Worm (Caenorhabditis elegans): ENCODE measurements around the gene srh-244.
"Not testable (repeated sequence)": the region's sequence is repeated elsewhere in the genome, so short reads cannot be mapped to it uniquely, and the experiment has no call there.

srh-244 gene

ce11 chrV:7343522-7343921, at the start of gene srh-244:
TSS of gene srh-244 (plus strand) at chrV:7343822.
- TF ChIP-seq T22C8.4 (GFP tag; IDR thresholded peaks at IDR 0.05) (no peak), ztf-29 (GFP tag; IDR thresholded peaks at IDR 0.05) (no peak), cog-1 (tag; optimal IDR thresholded peaks at IDR 0.05) (no peak), ref-1 (GFP tag; conservative IDR thresholded peaks at IDR 0.05) (no peak), ztf-23 (GFP tag; IDR thresholded peaks at IDR 0.05) (no peak), med-1 (GFP tag; optimal IDR thresholded peaks at IDR 0.05; ENCODE audit: insufficient read depth) (no peak), tab-1 (GFP tag; IDR thresholded peaks at IDR 0.05) (no peak), klf-2 (GFP tag; conservative IDR thresholded peaks at IDR 0.05) (no peak), flt-1 (GFP tag; IDR thresholded peaks at IDR 0.05) (no peak)

ce11 chrV:7295270-7295669, 48.4 kb upstream of the srh-244 start, which contains the start of gene F07G11.4:
TSS of gene F07G11.4 (minus strand) at chrV:7295370.
- no peak for TF ChIP-seq ztf-23 (GFP tag; IDR thresholded peaks at IDR 0.05)
- TF ChIP-seq cog-1 (tag; optimal IDR thresholded peaks at IDR 0.05), result no peak

- TF ChIP-seq tab-1 (GFP tag; IDR thresholded peaks at IDR 0.05) (no peak), flt-1 (GFP tag; IDR thresholded peaks at IDR 0.05) (no peak), klf-2 (GFP tag; conservative IDR thresholded peaks at IDR 0.05) (no peak), ztf-29 (GFP tag; IDR thresholded peaks at IDR 0.05) (no peak), T22C8.4 (GFP tag; IDR thresholded peaks at IDR 0.05) (no peak), med-1 (GFP tag; optimal IDR thresholded peaks at IDR 0.05; ENCODE audit: insufficient read depth) (no peak), ref-1 (GFP tag; conservative IDR thresholded peaks at IDR 0.05) (no peak), ztf-23 (GFP tag; IDR thresholded peaks at IDR 0.05) (no peak), cog-1 (tag; optimal IDR thresholded peaks at IDR 0.05) (no peak)
Observed at ce11 chrV:7297263-7297662, 46.4 kb upstream of the srh-244 start, which contains the start of gene srj-32. TSS of gene srj-32 (minus strand) at chrV:7297363.

ce11 chrV:7298463-7298862, 45.2 kb upstream of the srh-244 start, which contains the start of gene F07G11.3:
TSS of gene F07G11.3 (plus strand) at chrV:7298763.
- TF ChIP-seq ztf-23 (GFP tag; IDR thresholded peaks at IDR 0.05), result no peak
- no peak for TF ChIP-seq tab-1 (GFP tag; IDR thresholded peaks at IDR 0.05)
- TF ChIP-seq cog-1 (tag; optimal IDR thresholded peaks at IDR 0.05), result no peak
- TF ChIP-seq ref-1 (GFP tag; conservative IDR thresholded peaks at IDR 0.05), result no peak
- TF ChIP-seq flt-1 (GFP tag; IDR thresholded peaks at IDR 0.05), result no peak
- no peak for TF ChIP-seq T22C8.4 (GFP tag; IDR thresholded peaks at IDR 0.05)
- no peak for TF ChIP-seq klf-2 (GFP tag; conservative IDR thresholded peaks at IDR 0.05)
- no peak for TF ChIP-seq ztf-29 (GFP tag; IDR thresholded peaks at IDR 0.05)
- TF ChIP-seq med-1 (GFP tag; optimal IDR thresholded peaks at IDR 0.05; ENCODE audit: insufficient read depth), result no peak

- not testable (repeated sequence) for TF ChIP-seq T22C8.4 (GFP tag; IDR thresholded peaks at IDR 0.05); ref-1 (GFP tag; conservative IDR thresholded peaks at IDR 0.05); ztf-29 (GFP tag; IDR thresholded peaks at IDR 0.05)
Observed at ce11 chrV:7304506-7304905, 39.1 kb upstream of the srh-244 start, which contains the start of gene F07G11.2. TSS of gene F07G11.2 (plus strand) at chrV:7304806.

- no peak for TF ChIP-seq ztf-29 (GFP tag; IDR thresholded peaks at IDR 0.05)
- no peak for TF ChIP-seq ztf-23 (GFP tag; IDR thresholded peaks at IDR 0.05)
- TF ChIP-seq tab-1 (GFP tag; IDR thresholded peaks at IDR 0.05), result no peak
- no peak for TF ChIP-seq med-1 (GFP tag; optimal IDR thresholded peaks at IDR 0.05; ENCODE audit: insufficient read depth)
- no peak for TF ChIP-seq cog-1 (tag; optimal IDR thresholded peaks at IDR 0.05)
- no peak for TF ChIP-seq flt-1 (GFP tag; IDR thresholded peaks at IDR 0.05)
- TF ChIP-seq klf-2 (GFP tag; conservative IDR thresholded peaks at IDR 0.05), result no peak
- TF ChIP-seq T22C8.4 (GFP tag; IDR thresholded peaks at IDR 0.05), result no peak
- TF ChIP-seq ref-1 (GFP tag; conservative IDR thresholded peaks at IDR 0.05), result no peak
Observed at ce11 chrV:7307089-7307488, 36.5 kb upstream of the srh-244 start, which contains the start of gene F07G11.1. TSS of gene F07G11.1 (plus strand) at chrV:7307389.

ce11 chrV:7313233-7313632, 30.4 kb upstream of the srh-244 start, which contains the start of gene srx-6:
TSS of gene srx-6 (minus strand) at chrV:7313333.
- TF ChIP-seq T22C8.4 (GFP tag; IDR thresholded peaks at IDR 0.05) (no peak), med-1 (GFP tag; optimal IDR thresholded peaks at IDR 0.05; ENCODE audit: insufficient read depth) (no peak), cog-1 (tag; optimal IDR thresholded peaks at IDR 0.05) (no peak), klf-2 (GFP tag; conservative IDR thresholded peaks at IDR 0.05) (no peak)

ce11 chrV:7320909-7321308, 22.7 kb upstream of the srh-244 start, which contains the start of gene lmd-4:
TSS of gene lmd-4 (minus strand) at chrV:7321009.
- TF ChIP-seq cog-1 (tag; optimal IDR thresholded peaks at IDR 0.05), result no peak

ce11 chrV:7321915-7322314, 21.7 kb upstream of the srh-244 start, which contains the start of gene F10G2.10:
TSS of gene F10G2.10 (plus strand) at chrV:7322215.
- TF ChIP-seq tab-1 (GFP tag; IDR thresholded peaks at IDR 0.05) (no peak), cog-1 (tag; optimal IDR thresholded peaks at IDR 0.05) (no peak), T22C8.4 (GFP tag; IDR thresholded peaks at IDR 0.05) (no peak), ztf-23 (GFP tag; IDR thresholded peaks at IDR 0.05) (no peak), klf-2 (GFP tag; conservative IDR thresholded peaks at IDR 0.05) (no peak), flt-1 (GFP tag; IDR thresholded peaks at IDR 0.05) (no peak), ztf-29 (GFP tag; IDR thresholded peaks at IDR 0.05) (no peak), med-1 (GFP tag; optimal IDR thresholded peaks at IDR 0.05; ENCODE audit: insufficient read depth) (no peak), ref-1 (GFP tag; conservative IDR thresholded peaks at IDR 0.05) (no peak)

- no peak for TF ChIP-seq ref-1 (GFP tag; conservative IDR thresholded peaks at IDR 0.05)
- no peak for TF ChIP-seq T22C8.4 (GFP tag; IDR thresholded peaks at IDR 0.05)
- TF ChIP-seq ztf-23 (GFP tag; IDR thresholded peaks at IDR 0.05), result no peak
- TF ChIP-seq klf-2 (GFP tag; conservative IDR thresholded peaks at IDR 0.05), result no peak
- no peak for TF ChIP-seq tab-1 (GFP tag; IDR thresholded peaks at IDR 0.05)
- TF ChIP-seq med-1 (GFP tag; optimal IDR thresholded peaks at IDR 0.05; ENCODE audit: insufficient read depth), result no peak
- TF ChIP-seq cog-1 (tag; optimal IDR thresholded peaks at IDR 0.05), result no peak
- TF ChIP-seq ztf-29 (GFP tag; IDR thresholded peaks at IDR 0.05), result no peak
- TF ChIP-seq flt-1 (GFP tag; IDR thresholded peaks at IDR 0.05), result no peak
Observed at ce11 chrV:7325285-7325684, 18.3 kb upstream of the srh-244 start, which contains the start of gene srx-92. TSS of gene srx-92 (minus strand) at chrV:7325385.
